Worm (Caenorhabditis elegans) whole organism, L4 larva: ENCODE data around the gene Y15E3A.3.

Experiments used
- R02D3.7 ChIP-seq: fragments of 150-350 bp; sonication (generic microtip); optimal IDR thresholded peaks from 3 replicates; lab custom pipeline; 2014; ENCODE audit warnings: missing biosample characterization, missing genetic modification characterization
- ama-1 ChIP-seq: fragments of 150-350 bp; optimal IDR thresholded peaks from 2 replicates; lab custom pipeline; 2014; ENCODE audit warnings: inconsistent platforms, mixed read lengths
- ceh-82 ChIP-seq: sonication (generic microtip); optimal IDR thresholded peaks from 2 replicates; lab custom pipeline; 2017; ENCODE audit warnings: missing biosample characterization, missing genetic modification characterization
- ces-1 ChIP-seq: fragments of 150-350 bp; sonication (generic microtip); optimal IDR thresholded peaks from 4 replicates; lab custom pipeline; 2014; ENCODE audit warnings: missing biosample characterization, missing genetic modification reagents, missing genetic modification characterization
- lin-1 ChIP-seq: fragments of 200-800 bp; sonication (Bioruptor generic); IDR thresholded peaks from 2 replicates; pipeline ENCODE4 v1.3.6; 2022; ENCODE audit warnings: missing genetic modification reagents, missing genetic modification characterization, missing compliant biosample characterization
- lin-13 ChIP-seq: fragments of 150-350 bp; optimal IDR thresholded peaks from 2 replicates; lab custom pipeline; 2014; ENCODE audit warnings: missing biosample characterization, missing genetic modification reagents, missing genetic modification characterization
- lin-39 ChIP-seq: fragments of 150-350 bp; optimal IDR thresholded peaks from 2 replicates; lab custom pipeline; 2014; ENCODE audit warnings: missing biosample characterization, missing genetic modification reagents, missing genetic modification characterization
- pha-4 ChIP-seq, 2 experiments: fragments of 150-350 bp in 1 of 2; fragments of 200-800 bp in 1 of 2; sonication (Bioruptor generic) in 1 of 2; IDR thresholded peaks in 1 of 2; optimal IDR thresholded peaks in 1 of 2; 2 replicates each; pipeline versions ENCODE4 v1.3.6 to Lab custom; 2014 to 2022; ENCODE audit warnings: missing genetic modification characterization in 2 of 2, missing genetic modification reagents in 2 of 2, missing biosample characterization in 1 of 2, missing compliant biosample characterization in 1 of 2
- pqm-1 ChIP-seq: sonication (generic microtip); optimal IDR thresholded peaks from 2 replicates; lab custom pipeline; 2017; ENCODE audit warnings: missing biosample characterization, missing genetic modification characterization
- spr-3 ChIP-seq: fragments of 200-800 bp; sonication (Bioruptor generic); optimal IDR thresholded peaks from 2 replicates; lab custom pipeline; 2018; ENCODE audit warnings: mild to moderate bottlenecking, missing genetic modification characterization, missing compliant biosample characterization
- unc-39 ChIP-seq: sonication (generic microtip); optimal IDR thresholded peaks from 2 replicates; lab custom pipeline; 2017; ENCODE audit warnings: missing biosample characterization, missing genetic modification characterization
- unc-62 ChIP-seq, 3 experiments: fragments of 150-350 bp in 1 of 3; sonication (generic microtip); optimal IDR thresholded peaks in 2 of 3; peaks in 1 of 3; 1 replicate in 1 of 3; 2 replicates in 2 of 3; lab custom pipeline; 2014 to 2017; ENCODE audit warnings: missing biosample characterization in 3 of 3, missing genetic modification characterization in 3 of 3, missing genetic modification reagents in 3 of 3, missing genotype in 1 of 3
- ztf-11 ChIP-seq: fragments of 150-350 bp; optimal IDR thresholded peaks from 2 replicates; lab custom pipeline; 2014; ENCODE audit warnings: missing biosample characterization, missing genetic modification characterization

- TF ChIP-seq ama-1 (lab: Kevin White, UChicago) (no peak), unc-62 (GFP tag; optimal IDR thresholded peaks at IDR 0.05 in 1 of 2; lab: Kevin White, UChicago) (no peak), unc-62 (tag; optimal IDR thresholded peaks at IDR 0.05; lab: Kevin White, UChicago) (no peak), lin-39 (tag; lab: Kevin White, UChicago) (no peak), pqm-1 (tag; lab: Kevin White, UChicago) (no peak), lin-13 (GFP tag; lab: Kevin White, UChicago) (no peak), spr-3 (GFP tag; lab: Kevin White, UChicago) (no peak), unc-39 (no peak), ztf-11 (tag; lab: Kevin White, UChicago) (no peak), ces-1 (GFP tag; lab: Kevin White, UChicago) (no peak), lin-1 (no peak), R02D3.7 (tag; lab: Kevin White, UChicago) (no peak), pha-4 (GFP tag; IDR thresholded peaks at IDR 0.05; lab: Robert Waterston, UW) (no peak), pha-4 (tag; optimal IDR thresholded peaks at IDR 0.05; lab: Kevin White, UChicago) (no peak), ceh-82 (no peak)
These were observed 4.4 kb downstream of the Y15E3A.3 start for ce11 chrX:15321217-15321616.
